5 fruit fly cellular contexts compared by ENCODE assay signal in genomic region chr3L:13938470-13939150, dm6.
A peak's percentile ranks its signal among the peaks of the same experiment; 100 is the strongest.
TF ChIP-seq lines count a peak whose summit lies in the region.

No protein-coding gene starts in this region.

TF ChIP-seq in whole organism, adult, 20 proteins besides CTCF, POLR2A, EP300 and RAD21 (continued from another document):
- no peak for TF ChIP-seq Mnt (GFP tag; optimal IDR thresholded peaks at IDR 0.05; lab: Kevin White, UChicago)
- TF ChIP-seq CG5204 (GFP tag; optimal IDR thresholded peaks at IDR 0.05; lab: Kevin White, UChicago), result peak; percentile 88

TF ChIP-seq in whole organism, embryonic, 481 proteins besides CTCF, POLR2A, EP300 and RAD21 (continued from another document and continues in another):
- TF ChIP-seq cad (GFP tag; optimal IDR thresholded peaks at IDR 0.05; lab: Kevin White, UChicago) (no peak), seq (GFP tag; IDR thresholded peaks at IDR 0.05; lab: Robert Waterston, UW) (peak; percentile 66), dati (GFP tag; IDR thresholded peaks at IDR 0.05; lab: Robert Waterston, UW) (peak; percentile 19; the same call in 1 of the 2 replicates), trh (GFP tag; optimal IDR thresholded peaks at IDR 0.05; lab: Kevin White, UChicago) (peak; percentile 71), HLHmδ (GFP tag; optimal IDR thresholded peaks at IDR 0.05; lab: Kevin White, UChicago) (no peak), fd3F (GFP tag; optimal IDR thresholded peaks at IDR 0.05; lab: Kevin White, UChicago) (peak; percentile 84), CG16863 (GFP tag; optimal IDR thresholded peaks at IDR 0.05; lab: Kevin White, UChicago) (peak; percentile 90), lab (GFP tag; optimal IDR thresholded peaks at IDR 0.05; lab: Kevin White, UChicago) (peak; percentile 84), CG15479 (GFP tag; optimal IDR thresholded peaks at IDR 0.05; lab: Kevin White, UChicago) (peak; percentile 74), abd-A (tag; optimal IDR thresholded peaks at IDR 0.05; lab: Kevin White, UChicago) (no peak), CG7928 (GFP tag; optimal IDR thresholded peaks at IDR 0.05; lab: Kevin White, UChicago) (peak; percentile 72), p53 (GFP tag; optimal IDR thresholded peaks at IDR 0.05; lab: Kevin White, UChicago) (peak; percentile 64), CG9797 (GFP tag; optimal IDR thresholded peaks at IDR 0.05; lab: Kevin White, UChicago) (no peak), lola (GFP tag; optimal IDR thresholded peaks at IDR 0.05; lab: Kevin White, UChicago) (peak in 1 of 3 experiments; percentile 91), Asciz (GFP tag; optimal IDR thresholded peaks at IDR 0.05; lab: Kevin White, UChicago) (peak; percentile 83), sqz (GFP tag; optimal IDR thresholded peaks at IDR 0.05; lab: Kevin White, UChicago) (peak; percentile 87), oc (tag; optimal IDR thresholded peaks at IDR 0.05; lab: Kevin White, UChicago) (no peak), bcd (GFP tag; optimal IDR thresholded peaks at IDR 0.05; lab: Kevin White, UChicago) (peak; percentile 90), grau (tag; optimal IDR thresholded peaks at IDR 0.05; lab: Kevin White, UChicago) (peak; percentile 91), CG8388 (GFP tag; optimal IDR thresholded peaks at IDR 0.05; lab: Kevin White, UChicago) (peak; percentile 73), CG34224 (GFP tag; IDR thresholded peaks at IDR 0.05; lab: Robert Waterston, UW; ENCODE audit: partially characterized antibody) (no peak), ap (GFP tag; IDR thresholded peaks at IDR 0.05; lab: Robert Waterston, UW) (no peak), CG31365 (tag; optimal IDR thresholded peaks at IDR 0.05; lab: Kevin White, UChicago) (no peak), CG11723 (GFP tag; optimal IDR thresholded peaks at IDR 0.05; lab: Kevin White, UChicago) (peak; percentile 92), Chrac-16 (GFP tag; optimal IDR thresholded peaks at IDR 0.05; lab: Kevin White, UChicago) (peak; percentile 80), unpg (GFP tag; optimal IDR thresholded peaks at IDR 0.05; lab: Kevin White, UChicago) (peak; percentile 66), CG6689 (GFP tag; IDR thresholded peaks at IDR 0.05; lab: Robert Waterston, UW) (peak; percentile 91), CkIIα-i1 (GFP tag; IDR thresholded peaks at IDR 0.05; lab: Robert Waterston, UW) (no peak), Adf1 (GFP tag; IDR thresholded peaks at IDR 0.05; lab: Robert Waterston, UW) (no peak), CoRest (tag; optimal IDR thresholded peaks at IDR 0.05; lab: Kevin White, UChicago) (peak; percentile 96), CG9932 (GFP tag; IDR thresholded peaks at IDR 0.05; lab: Robert Waterston, UW) (peak; percentile 77), en (GFP tag; optimal IDR thresholded peaks at IDR 0.05; lab: Kevin White, UChicago) (peak; percentile 82)

TF ChIP-seq in whole organism, prepupa, 60 proteins besides CTCF, POLR2A, EP300 and RAD21 (continued from another document and continues in another):
- peak; percentile 94 for TF ChIP-seq CG4318 (GFP tag; optimal IDR thresholded peaks at IDR 0.05; lab: Kevin White, UChicago)
- TF ChIP-seq Eip78C (GFP tag; lab: Kevin White, UChicago), result peak; percentile 98
- TF ChIP-seq CG32006 (GFP tag; optimal IDR thresholded peaks at IDR 0.05; lab: Kevin White, UChicago), result peak; percentile 98
- TF ChIP-seq fkh (GFP tag; optimal IDR thresholded peaks at IDR 0.05; lab: Kevin White, UChicago), result peak; percentile 57
- TF ChIP-seq CG34406 (GFP tag; optimal IDR thresholded peaks at IDR 0.05; lab: Kevin White, UChicago), result peak; percentile 94
- peak; percentile 96 for TF ChIP-seq Hr4 (GFP tag; optimal IDR thresholded peaks at IDR 0.05; lab: Kevin White, UChicago)
- peak; percentile 97 for TF ChIP-seq CG6276 (GFP tag; optimal IDR thresholded peaks at IDR 0.05; lab: Kevin White, UChicago)
- TF ChIP-seq CG16779 (tag; optimal IDR thresholded peaks at IDR 0.05; lab: Kevin White, UChicago), result peak; percentile 85
- peak; percentile 93 for TF ChIP-seq Ets21C (GFP tag; optimal IDR thresholded peaks at IDR 0.05; lab: Kevin White, UChicago)
- peak; percentile 91 for TF ChIP-seq Ets96B (tag; optimal IDR thresholded peaks at IDR 0.05; lab: Kevin White, UChicago)
- peak; percentile 71 for TF ChIP-seq CG1621 (tag; optimal IDR thresholded peaks at IDR 0.05; lab: Kevin White, UChicago)
- peak; percentile 85 for TF ChIP-seq Blimp-1 (GFP tag; optimal IDR thresholded peaks at IDR 0.05; lab: Kevin White, UChicago)
- TF ChIP-seq Smox (GFP tag; optimal IDR thresholded peaks at IDR 0.05; lab: Kevin White, UChicago), result peak; percentile 96
- TF ChIP-seq vri (GFP tag; optimal IDR thresholded peaks at IDR 0.05; lab: Kevin White, UChicago), result peak; percentile 86
- TF ChIP-seq CG31627 (GFP tag; optimal IDR thresholded peaks at IDR 0.05; lab: Kevin White, UChicago), result peak; percentile 96
- TF ChIP-seq Sox102F (GFP tag; optimal IDR thresholded peaks at IDR 0.05; lab: Kevin White, UChicago), result peak; percentile 94
- peak; percentile 85 for TF ChIP-seq CG9139 (GFP tag; optimal IDR thresholded peaks at IDR 0.05; lab: Kevin White, UChicago)
- peak; percentile 96 for TF ChIP-seq pdm3 (GFP tag; optimal IDR thresholded peaks at IDR 0.05; lab: Kevin White, UChicago)
- peak; percentile 88 for TF ChIP-seq CG15336 (GFP tag; IDR thresholded peaks at IDR 0.05; lab: Robert Waterston, UW)
- peak; percentile 86 for TF ChIP-seq CG7368 (GFP tag; optimal IDR thresholded peaks at IDR 0.05; lab: Kevin White, UChicago)
- peak; percentile 83 for TF ChIP-seq dac (GFP tag; optimal IDR thresholded peaks at IDR 0.05; lab: Kevin White, UChicago)
- TF ChIP-seq eg (GFP tag; IDR thresholded peaks at IDR 0.05; lab: Robert Waterston, UW), result peak; percentile 77
- TF ChIP-seq fd85E (GFP tag; optimal IDR thresholded peaks at IDR 0.05; lab: Kevin White, UChicago), result peak; percentile 61
- TF ChIP-seq salr (GFP tag; optimal IDR thresholded peaks at IDR 0.05; lab: Kevin White, UChicago), result peak; percentile 70 to 98
- TF ChIP-seq Hr39 (GFP tag; optimal IDR thresholded peaks at IDR 0.05; lab: Kevin White, UChicago), result peak; percentile 96
- TF ChIP-seq cyc (GFP tag; optimal IDR thresholded peaks at IDR 0.05; lab: Kevin White, UChicago), result peak; percentile 96
- peak; percentile 97 for TF ChIP-seq Sox14 (GFP tag; optimal IDR thresholded peaks at IDR 0.05; lab: Kevin White, UChicago)
- TF ChIP-seq CG6792 (GFP tag; optimal IDR thresholded peaks at IDR 0.05; lab: Kevin White, UChicago), result peak; percentile 95
- TF ChIP-seq acj6 (GFP tag; optimal IDR thresholded peaks at IDR 0.05; lab: Kevin White, UChicago), result peak; percentile 96
- peak; percentile 98 for TF ChIP-seq esn (GFP tag; optimal IDR thresholded peaks at IDR 0.05; lab: Kevin White, UChicago)
- peak; percentile 98 for TF ChIP-seq svp (GFP tag; lab: Kevin White, UChicago)
- peak; percentile 82 for TF ChIP-seq Gug (GFP tag; IDR thresholded peaks at IDR 0.05; lab: Robert Waterston, UW)
- TF ChIP-seq Eip93F (GFP tag; optimal IDR thresholded peaks at IDR 0.05; lab: Kevin White, UChicago), result peak; percentile 76
- TF ChIP-seq spab (GFP tag; optimal IDR thresholded peaks at IDR 0.05; lab: Kevin White, UChicago), result peak; percentile 97

TF ChIP-seq in whole organism, pupa, 21 proteins besides CTCF, POLR2A, EP300 and RAD21 (continued from another document):
- peak; percentile 76; the same call in 2 of the 3 replicates for TF ChIP-seq fd96Ca (GFP tag; IDR thresholded peaks at IDR 0.05; lab: Robert Waterston, UW)

TF ChIP-seq in whole organism, wandering third instar larva, 38 proteins besides CTCF, POLR2A, EP300 and RAD21 (continued from another document):
- peak; percentile 94 for TF ChIP-seq ey (GFP tag; optimal IDR thresholded peaks at IDR 0.05; lab: Kevin White, UChicago)
- peak; percentile 93 for TF ChIP-seq HLH106 (tag; optimal IDR thresholded peaks at IDR 0.05; lab: Kevin White, UChicago)
- TF ChIP-seq Sp1 (GFP tag; optimal IDR thresholded peaks at IDR 0.05; lab: Kevin White, UChicago), result peak; percentile 96
- peak; percentile 40 for TF ChIP-seq dsf (GFP tag; optimal IDR thresholded peaks at IDR 0.05; lab: Kevin White, UChicago; ENCODE audit: borderline replicate concordance)
- peak; percentile 64 for TF ChIP-seq Hr83 (GFP tag; optimal IDR thresholded peaks at IDR 0.05; lab: Kevin White, UChicago; ENCODE audit: poor library complexity, severe bottlenecking)
- peak; percentile 62 for TF ChIP-seq sage (GFP tag; optimal IDR thresholded peaks at IDR 0.05; lab: Kevin White, UChicago)
- TF ChIP-seq h (GFP tag; optimal IDR thresholded peaks at IDR 0.05; lab: Kevin White, UChicago), result peak; percentile 92
- no peak for TF ChIP-seq Dfd (GFP tag; optimal IDR thresholded peaks at IDR 0.05; lab: Kevin White, UChicago)
- TF ChIP-seq CrebA (GFP tag; optimal IDR thresholded peaks at IDR 0.05; lab: Kevin White, UChicago; ENCODE audit: borderline replicate concordance), result no peak
- peak in 1 of 2 experiments; percentile 51 for TF ChIP-seq dl (GFP tag; optimal IDR thresholded peaks at IDR 0.05; lab: Kevin White, UChicago; ENCODE audit: insufficient read depth in 1 of 2, partially characterized antibody in 2 of 2)
- peak; percentile 31 to 92 for TF ChIP-seq foxo (GFP tag; optimal IDR thresholded peaks at IDR 0.05; lab: Kevin White, UChicago)
